Worm (Caenorhabditis elegans) whole organism, L3 larva: ENCODE data around the gene immp-2.

Experiments
- eor-1 ChIP-seq, 2 experiments: fragments of 150-350 bp; optimal IDR thresholded peaks; 2 replicates each; lab custom pipeline; 2014 to 2018; ENCODE audit warnings: missing biosample characterization in 2 of 2, missing genetic modification characterization in 2 of 2
- lin-15B ChIP-seq: fragments of 150-350 bp; optimal IDR thresholded peaks from 2 replicates; lab custom pipeline; 2014; ENCODE audit warnings: missing biosample characterization, missing genetic modification characterization
- lsy-12 ChIP-seq: sonication (generic microtip); optimal IDR thresholded peaks from 2 replicates; lab custom pipeline; 2016; ENCODE audit warnings: mild to moderate bottlenecking, missing genetic modification characterization, missing compliant biosample characterization
- nhr-11 ChIP-seq: fragments of 150-350 bp; optimal IDR thresholded peaks from 2 replicates; lab custom pipeline; 2014; ENCODE audit warnings: missing biosample characterization, missing genetic modification characterization
- nhr-12 ChIP-seq: fragments of 150-350 bp; optimal IDR thresholded peaks from 2 replicates; lab custom pipeline; 2014; ENCODE audit warnings: missing biosample characterization, missing genetic modification characterization
- nhr-23 ChIP-seq: fragments of 150-350 bp; optimal IDR thresholded peaks from 2 replicates; lab custom pipeline; 2014; ENCODE audit warnings: missing biosample characterization, missing genetic modification reagents, missing genetic modification characterization
- nhr-25 ChIP-seq: sonication (generic microtip); optimal IDR thresholded peaks from 2 replicates; lab custom pipeline; 2017; ENCODE audit warnings: missing biosample characterization, missing genetic modification characterization
- nhr-76 ChIP-seq: fragments of 150-350 bp; sonication (generic microtip); optimal IDR thresholded peaks from 5 replicates; lab custom pipeline; 2014; ENCODE audit warnings: missing biosample characterization, missing genetic modification characterization
- nhr-77 ChIP-seq: fragments of 150-350 bp; optimal IDR thresholded peaks from 2 replicates; lab custom pipeline; 2014; ENCODE audit warnings: missing biosample characterization, missing genetic modification characterization
- pha-4 ChIP-seq: fragments of 150-350 bp; optimal IDR thresholded peaks from 2 replicates; lab custom pipeline; 2014; ENCODE audit warnings: missing biosample characterization, missing genetic modification reagents, missing genetic modification characterization
- unc-62 ChIP-seq: fragments of 150-350 bp; sonication (generic microtip); optimal IDR thresholded peaks from 4 replicates; lab custom pipeline; 2014; ENCODE audit warnings: missing biosample characterization, missing genetic modification reagents, missing genetic modification characterization

- no peak for TF ChIP-seq nhr-11 (tag; lab: Kevin White, UChicago)
- no peak for TF ChIP-seq lsy-12 (tag; lab: Kevin White, UChicago)
- TF ChIP-seq unc-62 (GFP tag; lab: Kevin White, UChicago) = no peak
- no peak for TF ChIP-seq eor-1 (tag; optimal IDR thresholded peaks at IDR 0.05; lab: Kevin White, UChicago)
- TF ChIP-seq nhr-76 = no peak
- TF ChIP-seq pha-4 (tag; lab: Kevin White, UChicago) = no peak
- no peak for TF ChIP-seq nhr-12 (tag; lab: Kevin White, UChicago)
- TF ChIP-seq nhr-23 (tag; lab: Kevin White, UChicago) = no peak
- TF ChIP-seq nhr-77 = no peak
- no peak for TF ChIP-seq lin-15B (tag; lab: Kevin White, UChicago)
- no peak for TF ChIP-seq nhr-25
Measured at ce11 chrIV:983558-983957, 22.1 kb downstream of the immp-2 start.
